Worm (Caenorhabditis elegans): ENCODE data around the gene cwp-2.

- TF ChIP-seq pha-4 (tag; optimal IDR thresholded peaks at IDR 0.05): no peak
- TF ChIP-seq hlh-13 (GFP tag; optimal IDR thresholded peaks at IDR 0.05): no peak
- TF ChIP-seq hlh-6 (tag; optimal IDR thresholded peaks at IDR 0.05): no peak
- TF ChIP-seq unc-86 (tag; optimal IDR thresholded peaks at IDR 0.05): no peak
- TF ChIP-seq sox-2 (GFP tag; IDR thresholded peaks at IDR 0.05): no peak
- no peak for TF ChIP-seq hlh-15 (tag; optimal IDR thresholded peaks at IDR 0.05)
- TF ChIP-seq ets-4 (tag; optimal IDR thresholded peaks at IDR 0.05): no peak
- no peak for TF ChIP-seq ama-1 (optimal IDR thresholded peaks at IDR 0.05)
- no peak for TF ChIP-seq elt-2 (tag; optimal IDR thresholded peaks at IDR 0.05)
- TF ChIP-seq ceh-31 (tag; optimal IDR thresholded peaks at IDR 0.05): no peak
- TF ChIP-seq T23F11.4 (GFP tag; optimal IDR thresholded peaks at IDR 0.05): no peak
- no peak for TF ChIP-seq fkh-10 (GFP tag; optimal IDR thresholded peaks at IDR 0.05)
- no peak for TF ChIP-seq lin-11 (tag; optimal IDR thresholded peaks at IDR 0.05)
These were observed 15.1 kb upstream of the cwp-2 start for ce11 chrV:4857561-4857960.

Measured in whole organism, late embryonic.